Worm (Caenorhabditis elegans): ENCODE results near the gene tsp-20.

Gene tsp-20

ce11 chrX:12033937-12034336 lies at the start of gene tsp-20:
Gene tsp-20, minus strand, starts transcription at chrX:12034037.
- TF ChIP-seq pes-1 (GFP tag; IDR thresholded peaks at IDR 0.05), result no peak
- no peak for TF ChIP-seq ceh-36 (tag; optimal IDR thresholded peaks at IDR 0.05)
- TF ChIP-seq ets-7 (tag; optimal IDR thresholded peaks at IDR 0.05), result no peak
- TF ChIP-seq hmg-4 (GFP tag; optimal IDR thresholded peaks at IDR 0.05), result no peak
- TF ChIP-seq B0310.2 (tag; optimal IDR thresholded peaks at IDR 0.05), result no peak

DNA sequence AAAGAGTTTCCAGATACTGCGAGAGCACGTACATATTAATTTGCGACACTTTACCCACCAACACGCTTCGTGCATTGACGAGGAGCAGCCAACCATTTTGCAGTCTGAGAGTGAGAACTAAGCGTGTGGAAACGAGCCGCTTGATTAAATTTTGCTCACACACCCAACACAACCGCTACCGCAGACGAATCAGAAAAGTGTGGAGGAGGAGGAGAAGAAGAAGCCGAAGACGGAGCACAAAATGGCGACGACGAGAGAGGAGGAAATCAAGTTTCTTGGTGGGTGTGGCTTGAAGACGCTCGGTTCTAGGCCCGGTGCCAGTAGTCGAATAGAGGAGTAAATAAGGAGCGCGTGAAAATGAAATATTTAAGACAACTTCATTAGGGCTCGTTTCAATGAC lies 49.0 kb upstream of the tsp-20 start:
- TF ChIP-seq sea-1 (GFP tag; conservative IDR thresholded peaks at IDR 0.05), result no peak

DNA sequence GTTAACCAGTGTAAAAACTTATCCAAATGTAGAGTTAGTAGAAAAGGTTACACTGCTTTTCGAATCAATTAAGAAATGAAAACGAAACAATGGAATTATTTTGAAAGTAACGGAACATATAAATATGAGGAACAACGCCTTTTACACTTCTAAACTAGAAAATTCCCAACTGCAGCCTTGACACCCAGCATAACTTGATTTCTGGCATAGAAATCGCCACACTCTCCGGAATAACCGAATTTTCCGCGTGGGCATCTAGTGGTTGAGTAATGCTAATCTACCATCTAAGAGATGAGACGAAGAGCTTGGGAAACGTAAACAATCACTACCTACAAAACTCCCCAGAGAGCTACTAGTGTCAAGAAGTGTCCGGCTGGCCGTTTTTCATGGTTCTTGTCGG lies 47.4 kb upstream of the tsp-20 start:
- TF ChIP-seq tra-4 (tag; optimal IDR thresholded peaks at IDR 0.05) (no peak), ama-1 (optimal IDR thresholded peaks at IDR 0.05) (no peak), hmbx-1 (tag; optimal IDR thresholded peaks at IDR 0.05) (no peak)

- TF ChIP-seq aly-1 (tag; optimal IDR thresholded peaks at IDR 0.05) (no peak), hmbx-1 (tag; optimal IDR thresholded peaks at IDR 0.05) (no peak), hnd-1 (tag; optimal IDR thresholded peaks at IDR 0.05) (no peak)
Observed at ce11 chrX:12080581-12081162, 46.8 kb upstream of the tsp-20 start.

ce11 chrX:12073764-12074163 lies 39.9 kb upstream of the tsp-20 start, which contains the start of gene tmem-145:
Gene tmem-145, minus strand, starts transcription at chrX:12073864.
- TF ChIP-seq pes-1 (GFP tag; IDR thresholded peaks at IDR 0.05) (no peak), ets-7 (tag; optimal IDR thresholded peaks at IDR 0.05) (no peak), ceh-13 (GFP tag; optimal IDR thresholded peaks at IDR 0.05) (no peak), ama-1 (optimal IDR thresholded peaks at IDR 0.05) (no peak), aly-1 (tag; optimal IDR thresholded peaks at IDR 0.05) (no peak), hnd-1 (tag; optimal IDR thresholded peaks at IDR 0.05) (no peak), scrt-1 (GFP tag; IDR thresholded peaks at IDR 0.05) (no peak)

- TF ChIP-seq ama-1 (optimal IDR thresholded peaks at IDR 0.05), result no peak
- no peak for TF ChIP-seq hnd-1 (tag; optimal IDR thresholded peaks at IDR 0.05)
- TF ChIP-seq pes-1 (GFP tag; IDR thresholded peaks at IDR 0.05), result no peak
- TF ChIP-seq ceh-13 (GFP tag; optimal IDR thresholded peaks at IDR 0.05), result no peak
- TF ChIP-seq flt-1 (GFP tag; IDR thresholded peaks at IDR 0.05), result no peak
- TF ChIP-seq hmg-4 (GFP tag; optimal IDR thresholded peaks at IDR 0.05), result no peak
- TF ChIP-seq ceh-36 (tag; optimal IDR thresholded peaks at IDR 0.05), result no peak
- no peak for TF ChIP-seq tra-4 (tag; optimal IDR thresholded peaks at IDR 0.05)
- TF ChIP-seq sea-1 (GFP tag; conservative IDR thresholded peaks at IDR 0.05), result no peak
- no peak for TF ChIP-seq F13C5.2 (tag; optimal IDR thresholded peaks at IDR 0.05)
- TF ChIP-seq hmbx-1 (tag; optimal IDR thresholded peaks at IDR 0.05), result no peak
- no peak for TF ChIP-seq tbx-11 (GFP tag; IDR thresholded peaks at IDR 0.05)
Observed at ce11 chrX:12068250-12068649, 34.4 kb upstream of the tsp-20 start, which contains the start of gene lgc-24. Gene lgc-24, plus strand, starts transcription at chrX:12068550.

ce11 chrX:12064908-12065307 lies 31.1 kb upstream of the tsp-20 start, which contains the start of gene lgc-23:
Gene lgc-23, plus strand, starts transcription at chrX:12065208.
- TF ChIP-seq ets-7 (tag; optimal IDR thresholded peaks at IDR 0.05) (no peak), tra-4 (tag; optimal IDR thresholded peaks at IDR 0.05) (no peak), pes-1 (GFP tag; IDR thresholded peaks at IDR 0.05) (no peak)

ce11 chrX:12056973-12057372 lies 23.1 kb upstream of the tsp-20 start, which contains the start of gene B0198.3:
Gene B0198.3, minus strand, starts transcription at chrX:12057073.
- TF ChIP-seq aly-1 (tag; optimal IDR thresholded peaks at IDR 0.05), result no peak
- no peak for TF ChIP-seq ets-7 (tag; optimal IDR thresholded peaks at IDR 0.05)
- no peak for TF ChIP-seq tbx-37 (GFP tag; conservative IDR thresholded peaks at IDR 0.05)
- no peak for TF ChIP-seq ama-1 (optimal IDR thresholded peaks at IDR 0.05)
- no peak for TF ChIP-seq ceh-36 (tag; optimal IDR thresholded peaks at IDR 0.05)
- TF ChIP-seq pes-1 (GFP tag; IDR thresholded peaks at IDR 0.05), result no peak
- TF ChIP-seq F13C5.2 (tag; optimal IDR thresholded peaks at IDR 0.05), result no peak
- no peak for TF ChIP-seq tbx-11 (GFP tag; IDR thresholded peaks at IDR 0.05)
- no peak for TF ChIP-seq sea-1 (GFP tag; conservative IDR thresholded peaks at IDR 0.05)
- no peak for TF ChIP-seq hmg-4 (GFP tag; optimal IDR thresholded peaks at IDR 0.05)
- TF ChIP-seq B0310.2 (tag; optimal IDR thresholded peaks at IDR 0.05), result no peak
- no peak for TF ChIP-seq hmbx-1 (tag; optimal IDR thresholded peaks at IDR 0.05)
- TF ChIP-seq hnd-1 (tag; optimal IDR thresholded peaks at IDR 0.05), result no peak
- TF ChIP-seq ceh-13 (GFP tag; optimal IDR thresholded peaks at IDR 0.05), result no peak
- no peak for TF ChIP-seq flt-1 (GFP tag; IDR thresholded peaks at IDR 0.05)
- TF ChIP-seq scrt-1 (GFP tag; IDR thresholded peaks at IDR 0.05), result no peak
- no peak for TF ChIP-seq tra-4 (tag; optimal IDR thresholded peaks at IDR 0.05)

- TF ChIP-seq ama-1 (optimal IDR thresholded peaks at IDR 0.05), result no peak
- no peak for TF ChIP-seq tra-4 (tag; optimal IDR thresholded peaks at IDR 0.05)
- no peak for TF ChIP-seq F13C5.2 (tag; optimal IDR thresholded peaks at IDR 0.05)
- TF ChIP-seq tbx-37 (GFP tag; conservative IDR thresholded peaks at IDR 0.05), result no peak
- TF ChIP-seq hmg-4 (GFP tag; optimal IDR thresholded peaks at IDR 0.05), result no peak
- no peak for TF ChIP-seq hmbx-1 (tag; optimal IDR thresholded peaks at IDR 0.05)
- no peak for TF ChIP-seq ets-7 (tag; optimal IDR thresholded peaks at IDR 0.05)
- TF ChIP-seq scrt-1 (GFP tag; IDR thresholded peaks at IDR 0.05), result no peak
- TF ChIP-seq pes-1 (GFP tag; IDR thresholded peaks at IDR 0.05), result no peak
- no peak for TF ChIP-seq hnd-1 (tag; optimal IDR thresholded peaks at IDR 0.05)
- no peak for TF ChIP-seq tbx-11 (GFP tag; IDR thresholded peaks at IDR 0.05)
- no peak for TF ChIP-seq flt-1 (GFP tag; IDR thresholded peaks at IDR 0.05)
- no peak for TF ChIP-seq B0310.2 (tag; optimal IDR thresholded peaks at IDR 0.05)
- no peak for TF ChIP-seq ceh-13 (GFP tag; optimal IDR thresholded peaks at IDR 0.05)
Observed at ce11 chrX:12038728-12039127, 4.9 kb upstream of the tsp-20 start.
